Fruit fly (Drosophila melanogaster) whole organism, embryonic: ENCODE results near the gene CG34251.

Experiments used
- Blimp-1 ChIP-seq: fragments of 200-800 bp; sonication (Bioruptor generic); optimal IDR thresholded peaks from 3 replicates; lab custom pipeline; 2018; ENCODE audit warnings: missing biosample characterization, missing genetic modification characterization, mild to moderate bottlenecking, moderate library complexity, missing genetic modification reagents
- CG10979 ChIP-seq: fragments of 200-800 bp; sonication (Bioruptor generic); optimal IDR thresholded peaks from 2 replicates; lab custom pipeline; 2018; ENCODE audit warnings: missing biosample characterization, mild to moderate bottlenecking, missing genetic modification characterization, moderate library complexity
- CG12299 ChIP-seq: fragments of 200-800 bp; sonication (Bioruptor generic); optimal IDR thresholded peaks from 2 replicates; lab custom pipeline; 2018; ENCODE audit warnings: missing biosample characterization, mild to moderate bottlenecking, missing genetic modification characterization
- CG13424 ChIP-seq: fragments of 200-800 bp; sonication (Bioruptor generic); optimal IDR thresholded peaks from 2 replicates; lab custom pipeline; 2019; ENCODE audit warnings: missing biosample characterization, mild to moderate bottlenecking, missing genetic modification characterization, moderate library complexity
- CG13624 ChIP-seq: fragments of 200-800 bp; sonication (Bioruptor generic); optimal IDR thresholded peaks from 2 replicates; lab custom pipeline; 2016; ENCODE audit warnings: missing biosample characterization, missing genetic modification characterization
- CG15073 ChIP-seq: fragments of 200-800 bp; sonication (Bioruptor generic); optimal IDR thresholded peaks from 2 replicates; lab custom pipeline; 2016; ENCODE audit warnings: missing biosample characterization, missing genetic modification characterization
- CG17568 ChIP-seq: fragments of 200-800 bp; sonication (Bioruptor generic); optimal IDR thresholded peaks from 2 replicates; lab custom pipeline; 2018; ENCODE audit warnings: missing biosample characterization, mild to moderate bottlenecking, missing genetic modification characterization, moderate library complexity
- CG17802 ChIP-seq: fragments of 200-800 bp; sonication (Bioruptor generic); optimal IDR thresholded peaks from 2 replicates; lab custom pipeline; 2018; ENCODE audit warnings: missing biosample characterization, mild to moderate bottlenecking, missing genetic modification characterization, moderate library complexity
- CG17912 ChIP-seq: fragments of 200-800 bp; sonication (Bioruptor generic); optimal IDR thresholded peaks from 2 replicates; lab custom pipeline; 2018; ENCODE audit warnings: missing biosample characterization, mild to moderate bottlenecking, missing genetic modification characterization
- CG2120 ChIP-seq: fragments of 200-800 bp; sonication (Bioruptor generic); optimal IDR thresholded peaks from 3 replicates; lab custom pipeline; 2016; ENCODE audit warnings: missing biosample characterization, missing genetic modification characterization
- CG31441 ChIP-seq: fragments of 200-800 bp; sonication (Bioruptor generic); IDR thresholded peaks from 2 replicates; pipeline ENCODE4 v1.3.6; 2022; ENCODE audit warnings: missing biosample characterization, missing genetic modification characterization
- CG3281 ChIP-seq: fragments of 200-800 bp; sonication (Bioruptor generic); optimal IDR thresholded peaks from 3 replicates; lab custom pipeline; 2017; ENCODE audit warnings: missing biosample characterization, mild to moderate bottlenecking, missing genetic modification characterization
- CG33557 ChIP-seq: fragments of 200-800 bp; sonication (Bioruptor generic); optimal IDR thresholded peaks from 2 replicates; lab custom pipeline; 2019; ENCODE audit warnings: missing biosample characterization, mild to moderate bottlenecking, missing genetic modification characterization, moderate library complexity
- CG34224 ChIP-seq: fragments of 200-800 bp; sonication (Bioruptor generic); IDR thresholded peaks from 3 replicates; pipeline ENCODE4 v1.3.6; 2022; ENCODE audit warnings: missing biosample characterization, missing genetic modification characterization; ENCODE audit not compliant: partially characterized antibody
- CG34422 ChIP-seq: fragments of 200-800 bp; sonication (Bioruptor generic); IDR thresholded peaks from 3 replicates; pipeline ENCODE4 v1.3.6; 2022; ENCODE audit warnings: missing biosample characterization, missing genetic modification characterization
- CG3847 ChIP-seq: fragments of 200-800 bp; sonication (Bioruptor generic); IDR thresholded peaks from 2 replicates; pipeline ENCODE4 v1.3.6; 2022; ENCODE audit warnings: missing biosample characterization, missing genetic modification characterization
- CG4360 ChIP-seq: fragments of 200-800 bp; sonication (Bioruptor generic); IDR thresholded peaks from 2 replicates; pipeline ENCODE4 v1.3.6; 2022; ENCODE audit warnings: missing biosample characterization, missing genetic modification characterization
- CG5245 ChIP-seq: fragments of 200-800 bp; sonication (Bioruptor generic); optimal IDR thresholded peaks from 3 replicates; lab custom pipeline; 2016; ENCODE audit warnings: missing biosample characterization, missing genetic modification characterization
- CG6272 ChIP-seq: fragments of 200-800 bp; sonication (Bioruptor generic); IDR thresholded peaks from 2 replicates; pipeline ENCODE4 v1.3.6; 2022; ENCODE audit warnings: missing biosample characterization, missing genetic modification characterization
- CG6654 ChIP-seq: fragments of 200-800 bp; sonication (Bioruptor generic); optimal IDR thresholded peaks from 2 replicates; lab custom pipeline; 2017; ENCODE audit warnings: missing biosample characterization, mild to moderate bottlenecking, missing genetic modification characterization
- CG8924 ChIP-seq: fragments of 200-800 bp; optimal IDR thresholded peaks from 3 replicates; lab custom pipeline; 2019; ENCODE audit warnings: missing biosample characterization, mild to moderate bottlenecking, missing genetic modification characterization, moderate library complexity
- CG9727 ChIP-seq: fragments of 200-800 bp; sonication (Bioruptor generic); optimal IDR thresholded peaks from 3 replicates; lab custom pipeline; 2017; ENCODE audit warnings: missing biosample characterization, mild to moderate bottlenecking, missing genetic modification characterization
- Dbx ChIP-seq: fragments of 200-800 bp; sonication (Bioruptor generic); IDR thresholded peaks from 3 replicates; pipeline ENCODE4 v1.3.6; 2022; ENCODE audit warnings: missing biosample characterization, missing genetic modification characterization
- Dek ChIP-seq: fragments of 200-800 bp; sonication (Bioruptor generic); optimal IDR thresholded peaks from 3 replicates; lab custom pipeline; 2019; ENCODE audit warnings: missing biosample characterization, mild to moderate bottlenecking, missing genetic modification characterization, moderate library complexity
- Dip3 ChIP-seq: fragments of 200-800 bp; sonication (Bioruptor generic); optimal IDR thresholded peaks from 3 replicates; lab custom pipeline; 2016; ENCODE audit warnings: missing biosample characterization, missing genetic modification characterization
- Doc3 ChIP-seq: fragments of 200-800 bp; sonication (Bioruptor generic); IDR thresholded peaks from 3 replicates; pipeline ENCODE4 v1.3.6; 2022; ENCODE audit warnings: missing biosample characterization, missing genetic modification characterization; ENCODE audit not compliant: partially characterized antibody
- Dref ChIP-seq: fragments of 200-800 bp; sonication (Bioruptor generic); IDR thresholded peaks from 2 replicates; pipeline ENCODE4 v1.3.6; 2022; ENCODE audit warnings: missing biosample characterization, missing genetic modification characterization
- E2f1 ChIP-seq: fragments of 200-800 bp; sonication (Bioruptor generic); IDR thresholded peaks from 2 replicates; pipeline ENCODE4 v1.3.6; 2022; ENCODE audit warnings: missing biosample characterization, missing genetic modification characterization
- Ets65A ChIP-seq: fragments of 200-800 bp; sonication (Bioruptor generic); peaks from one replicate; lab custom pipeline; 2016; ENCODE audit warnings: missing biosample characterization, missing genetic modification characterization
- H15 ChIP-seq: fragments of 200-800 bp; sonication (Bioruptor generic); IDR thresholded peaks from 3 replicates; pipeline ENCODE4 v1.3.6; 2022; ENCODE audit warnings: missing biosample characterization, missing genetic modification characterization
- H2.0 ChIP-seq: fragments of 200-800 bp; sonication (Bioruptor generic); IDR thresholded peaks from 2 replicates; pipeline ENCODE4 v1.3.6; 2022; ENCODE audit warnings: missing biosample characterization, missing genetic modification characterization
- HLH4C ChIP-seq: fragments of 200-800 bp; sonication (Bioruptor generic); IDR thresholded peaks from 3 replicates; pipeline ENCODE4 v1.3.6; 2022; ENCODE audit warnings: missing biosample characterization, missing genetic modification characterization; ENCODE audit not compliant: partially characterized antibody
- Hey ChIP-seq: fragments of 200-800 bp; sonication (Bioruptor generic); optimal IDR thresholded peaks from 3 replicates; lab custom pipeline; 2018; ENCODE audit warnings: missing biosample characterization, mild to moderate bottlenecking, missing genetic modification characterization
- NC2α ChIP-seq: fragments of 200-800 bp; sonication (Bioruptor generic); optimal IDR thresholded peaks from 2 replicates; lab custom pipeline; 2016; ENCODE audit warnings: missing biosample characterization, missing genetic modification characterization
- Poxn ChIP-seq: fragments of 200-800 bp; sonication (Bioruptor generic); IDR thresholded peaks from 2 replicates; pipeline ENCODE4 v1.3.6; 2022; ENCODE audit warnings: missing biosample characterization, missing genetic modification characterization
- aop ChIP-seq: fragments of 200-800 bp; sonication (Bioruptor generic); IDR thresholded peaks from 2 replicates; pipeline ENCODE4 v1.3.6; 2022; ENCODE audit warnings: missing biosample characterization, missing genetic modification characterization
- bab2 ChIP-seq: fragments of 200-800 bp; sonication (Bioruptor generic); optimal IDR thresholded peaks from 2 replicates; lab custom pipeline; 2016; ENCODE audit warnings: missing biosample characterization, missing genetic modification characterization
- cas ChIP-seq: fragments of 200-800 bp; sonication (Bioruptor generic); IDR thresholded peaks from 2 replicates; pipeline ENCODE4 v1.3.6; 2022; ENCODE audit warnings: missing biosample characterization, missing genetic modification characterization
- fd102C ChIP-seq: fragments of 200-800 bp; sonication (Bioruptor generic); optimal IDR thresholded peaks from 2 replicates; lab custom pipeline; 2018; ENCODE audit warnings: missing biosample characterization, mild to moderate bottlenecking, missing genetic modification characterization, moderate library complexity
- fd64A ChIP-seq: fragments of 200-800 bp; sonication (Bioruptor generic); optimal IDR thresholded peaks from 3 replicates; lab custom pipeline; 2018; ENCODE audit warnings: missing biosample characterization, mild to moderate bottlenecking, missing genetic modification characterization
- gcm ChIP-seq: fragments of 200-800 bp; sonication (Bioruptor generic); optimal IDR thresholded peaks from 2 replicates; lab custom pipeline; 2019; ENCODE audit warnings: missing biosample characterization, mild to moderate bottlenecking, missing genetic modification characterization, moderate library complexity
- hb ChIP-seq: fragments of 200-800 bp; sonication (Bioruptor generic); IDR thresholded peaks from 3 replicates; pipeline ENCODE4 v1.3.6; 2022; ENCODE audit warnings: missing biosample characterization, missing genetic modification characterization; ENCODE audit not compliant: partially characterized antibody
- hth ChIP-seq: fragments of >200 bp; optimal IDR thresholded peaks from 2 replicates; lab custom pipeline; 2017; ENCODE audit warnings: inconsistent platforms
- oc ChIP-seq: fragments of 200-800 bp; sonication (Bioruptor generic); optimal IDR thresholded peaks from 2 replicates; lab custom pipeline; 2018; ENCODE audit warnings: missing biosample characterization, mild to moderate bottlenecking, missing genetic modification characterization, moderate library complexity
- psq ChIP-seq: fragments of 200-800 bp; sonication (Bioruptor generic); optimal IDR thresholded peaks from 2 replicates; lab custom pipeline; 2017; ENCODE audit warnings: missing biosample characterization, missing genetic modification characterization
- sima ChIP-seq: fragments of 200-800 bp; sonication (Bioruptor generic); optimal IDR thresholded peaks from 2 replicates; lab custom pipeline; 2016; ENCODE audit warnings: missing biosample characterization, missing genetic modification characterization
- sqz ChIP-seq: fragments of 200-800 bp; sonication (Bioruptor generic); optimal IDR thresholded peaks from 3 replicates; lab custom pipeline; 2018; ENCODE audit warnings: missing biosample characterization, mild to moderate bottlenecking, missing genetic modification characterization
- unc-4 ChIP-seq: fragments of 200-800 bp; sonication (Bioruptor generic); IDR thresholded peaks from 2 replicates; pipeline ENCODE4 v1.3.6; 2022; ENCODE audit warnings: missing biosample characterization, missing genetic modification characterization; ENCODE audit not compliant: partially characterized antibody
- unpg ChIP-seq: fragments of 200-800 bp; sonication (Bioruptor generic); optimal IDR thresholded peaks from 3 replicates; lab custom pipeline; 2018; ENCODE audit warnings: missing biosample characterization, mild to moderate bottlenecking, missing genetic modification characterization, moderate library complexity
- usp ChIP-seq: fragments of >200 bp; optimal IDR thresholded peaks from 2 replicates; lab custom pipeline; 2017; ENCODE audit warnings: missing biosample characterization, missing genetic modification characterization
- wor ChIP-seq: fragments of 200-800 bp; sonication (Bioruptor generic); IDR thresholded peaks from 2 replicates; pipeline ENCODE4 v1.3.6; 2022; ENCODE audit warnings: missing biosample characterization, missing genetic modification characterization
- z ChIP-seq: fragments of 200-800 bp; sonication (Bioruptor generic); IDR thresholded peaks from 3 replicates; pipeline ENCODE4 v1.3.6; 2022; ENCODE audit warnings: missing biosample characterization, missing genetic modification characterization

Gene CG34251

dm6 chr3L:17644906-17645244, 26.5 kb upstream of the CG34251 start, which contains the start of gene Pep (continued):
- TF ChIP-seq unc-4 (GFP tag; lab: Robert Waterston, UW) (peak; percentile 98), hb (GFP tag; lab: Robert Waterston, UW) (peak; percentile 97), CG34422 (GFP tag; lab: Robert Waterston, UW) (peak; percentile 63), bab2 (GFP tag; lab: Kevin White, UChicago) (peak; percentile 16), Dbx (peak; percentile 63; the same call in 1 of the 3 replicates), CG10979 (tag; lab: Kevin White, UChicago) (no peak), Blimp-1 (GFP tag; lab: Kevin White, UChicago) (no peak), Ets65A (GFP tag; lab: Kevin White, UChicago) (no peak), gcm (peak; percentile 10), CG6272 (no peak), wor (GFP tag; lab: Robert Waterston, UW) (no peak), CG15073 (GFP tag; lab: Kevin White, UChicago) (no peak), CG17802 (tag; lab: Kevin White, UChicago) (peak; percentile 54), cas (GFP tag; lab: Robert Waterston, UW) (no peak), sqz (GFP tag; lab: Kevin White, UChicago) (no peak), CG3281 (no peak), NC2α (peak; percentile 1), hth (lab: Kevin White, UChicago) (no peak), fd64A (GFP tag; lab: Kevin White, UChicago) (no peak), CG34224 (peak; percentile 99), Dip3 (GFP tag; lab: Kevin White, UChicago) (no peak), Dref (GFP tag; lab: Robert Waterston, UW) (peak; percentile 97), E2f1 (GFP tag; lab: Robert Waterston, UW) (no peak), sima (no peak), Hey (no peak), CG17568 (GFP tag; lab: Kevin White, UChicago) (no peak), CG5245 (GFP tag; lab: Kevin White, UChicago) (no peak), unpg (GFP tag; lab: Kevin White, UChicago) (peak; percentile 14), CG13624 (GFP tag; lab: Kevin White, UChicago) (peak; percentile 81), aop (GFP tag; lab: Robert Waterston, UW) (no peak), CG6654 (GFP tag; lab: Kevin White, UChicago) (no peak), CG13424 (tag; lab: Kevin White, UChicago) (peak; percentile 13), CG3847 (GFP tag; lab: Robert Waterston, UW) (no peak; the same call in 1 of the 2 replicates), CG2120 (GFP tag; lab: Kevin White, UChicago) (peak; percentile 56), oc (tag; lab: Kevin White, UChicago) (peak; percentile 49), CG12299 (tag; lab: Kevin White, UChicago) (no peak), CG17912 (GFP tag; lab: Kevin White, UChicago) (no peak), Doc3 (GFP tag; lab: Robert Waterston, UW) (peak; percentile 98), fd102C (GFP tag; lab: Kevin White, UChicago) (no peak), usp (no peak), H15 (no peak), Dek (tag; lab: Kevin White, UChicago) (no peak), z (GFP tag; lab: Robert Waterston, UW) (no peak), CG33557 (GFP tag; lab: Kevin White, UChicago) (no peak), CG4360 (GFP tag; lab: Robert Waterston, UW) (no peak), psq (GFP tag; lab: Kevin White, UChicago) (no peak), CG9727 (GFP tag; lab: Kevin White, UChicago) (peak; percentile 29), CG31441 (GFP tag; lab: Robert Waterston, UW) (peak; percentile 57), Poxn (GFP tag; lab: Robert Waterston, UW) (no peak), CG8924 (tag; lab: Kevin White, UChicago) (peak; percentile 60), HLH4C (GFP tag; lab: Robert Waterston, UW) (peak; percentile 97), H2.0 (GFP tag; lab: Robert Waterston, UW) (no peak)
